Worm (Caenorhabditis elegans) whole organism, young adult: ENCODE measurements around the gene Y105C5B.15.

ENCODE experiments used
- B0336.3 ChIP-seq: fragments of 200-800 bp; sonication (Bioruptor generic); IDR thresholded peaks from 2 replicates; pipeline ENCODE4 v1.3.6; 2022; ENCODE audit warnings: missing genetic modification characterization, missing compliant biosample characterization
- D2030.7 ChIP-seq: fragments of 200-800 bp; sonication (Bioruptor generic); IDR thresholded peaks from 2 replicates; pipeline ENCODE4 v1.3.6; 2022; ENCODE audit warnings: missing genetic modification reagents, missing genetic modification characterization, missing compliant biosample characterization
- F23B12.7 ChIP-seq: sonication (generic microtip); optimal IDR thresholded peaks from 2 replicates; lab custom pipeline; 2017; ENCODE audit warnings: missing genetic modification characterization, mild to moderate bottlenecking, missing compliant biosample characterization, antibody characterized with exemption, moderate library complexity; ENCODE audit not compliant: insufficient read depth
- F55B11.4 ChIP-seq: sonication (generic microtip); optimal IDR thresholded peaks from 2 replicates; lab custom pipeline; 2016; ENCODE audit warnings: missing compliant biosample characterization, missing genetic modification characterization, borderline replicate concordance; ENCODE audit not compliant: insufficient read depth
- F57A8.1 ChIP-seq: fragments of 200-800 bp; sonication (Bioruptor generic); optimal IDR thresholded peaks from 2 replicates; lab custom pipeline; 2018; ENCODE audit warnings: mild to moderate bottlenecking, missing genetic modification characterization, moderate library complexity, missing compliant biosample characterization
- K11D2.4 ChIP-seq: fragments of 200-800 bp; sonication (Bioruptor generic); IDR thresholded peaks from 2 replicates; pipeline ENCODE4 v1.3.6; 2022; ENCODE audit warnings: missing genetic modification reagents, missing genetic modification characterization, missing compliant biosample characterization
- T07F8.4 ChIP-seq: sonication (generic microtip); optimal IDR thresholded peaks from 2 replicates; lab custom pipeline; 2016; ENCODE audit warnings: mild to moderate bottlenecking, missing genetic modification characterization, moderate library complexity, missing compliant biosample characterization
- ZK185.1 ChIP-seq: sonication (generic microtip); optimal IDR thresholded peaks from 2 replicates; lab custom pipeline; 2016; ENCODE audit warnings: mild to moderate bottlenecking, missing genetic modification characterization, missing compliant biosample characterization; ENCODE audit not compliant: poor library complexity, severe bottlenecking
- ama-1 ChIP-seq, 3 experiments: fragments of 150-350 bp in 1 of 3; sonication (generic microtip) in 2 of 3; optimal IDR thresholded peaks; 2 replicates each; lab custom pipeline; 2014 to 2018; ENCODE audit warnings: missing biosample characterization in 2 of 3, missing genetic modification characterization in 2 of 3, missing genetic modification reagents in 2 of 3
- attf-6 ChIP-seq: fragments of 200-800 bp; sonication (Bioruptor generic); IDR thresholded peaks from 2 replicates; pipeline ENCODE4 v1.3.6; 2022; ENCODE audit warnings: missing genetic modification reagents, missing genetic modification characterization, missing compliant biosample characterization
- ccch-3 ChIP-seq: fragments of 200-800 bp; sonication (Bioruptor generic); optimal IDR thresholded peaks from 2 replicates; lab custom pipeline; 2018; ENCODE audit warnings: mild to moderate bottlenecking, missing genetic modification characterization, missing compliant biosample characterization
- cebp-1 ChIP-seq, 2 experiments: fragments of 200-800 bp in 1 of 2; sonication (Bioruptor generic) in 1 of 2; sonication (generic microtip) in 1 of 2; IDR thresholded peaks in 1 of 2; optimal IDR thresholded peaks in 1 of 2; 2 replicates each; pipeline versions ENCODE4 v1.3.6 to Lab custom; 2017 to 2022; ENCODE audit warnings: missing compliant biosample characterization in 2 of 2, missing genetic modification characterization in 2 of 2, mild to moderate bottlenecking in 1 of 2, missing genetic modification reagents in 1 of 2, moderate library complexity in 1 of 2
- chd-7 ChIP-seq: sonication (generic microtip); optimal IDR thresholded peaks from 2 replicates; lab custom pipeline; 2016; ENCODE audit warnings: mild to moderate bottlenecking, missing genetic modification characterization, moderate library complexity, missing compliant biosample characterization
- dox-1 ChIP-seq: fragments of 200-800 bp; sonication (Bioruptor generic); IDR thresholded peaks from 2 replicates; pipeline ENCODE4 v1.3.6; 2022; ENCODE audit warnings: missing genetic modification reagents, missing genetic modification characterization, missing compliant biosample characterization
- egl-44 ChIP-seq: fragments of 200-800 bp; sonication (Bioruptor generic); IDR thresholded peaks from 2 replicates; pipeline ENCODE4 v1.3.6; 2022; ENCODE audit warnings: missing genetic modification reagents, missing genetic modification characterization, missing compliant biosample characterization
- egrh-3 ChIP-seq: fragments of 200-800 bp; sonication (Bioruptor generic); IDR thresholded peaks from 2 replicates; pipeline ENCODE4 v1.3.6; 2022; ENCODE audit warnings: missing genetic modification reagents, missing genetic modification characterization, missing compliant biosample characterization
- ekl-4 ChIP-seq: fragments of 200-800 bp; sonication (Bioruptor generic); IDR thresholded peaks from 2 replicates; pipeline ENCODE4 v1.3.6; 2022; ENCODE audit warnings: missing genetic modification reagents, missing genetic modification characterization, missing compliant biosample characterization
- him-1 ChIP-seq: sonication (generic microtip); optimal IDR thresholded peaks from 2 replicates; lab custom pipeline; 2016; ENCODE audit warnings: missing genotype, missing genetic modification reagents, missing genetic modification characterization, missing compliant biosample characterization
- hmg-1.2 ChIP-seq: fragments of 200-800 bp; sonication (Bioruptor generic); IDR thresholded peaks from 2 replicates; pipeline ENCODE4 v1.3.6; 2022; ENCODE audit warnings: missing genetic modification reagents, missing genetic modification characterization, missing compliant biosample characterization
- hmg-20 ChIP-seq: fragments of 200-800 bp; sonication (Bioruptor generic); IDR thresholded peaks from 2 replicates; pipeline ENCODE4 v1.3.6; 2022; ENCODE audit warnings: missing genetic modification reagents, missing genetic modification characterization, missing compliant biosample characterization
- hrde-1 ChIP-seq: sonication (generic microtip); optimal IDR thresholded peaks from 2 replicates; lab custom pipeline; 2016; ENCODE audit warnings: missing genetic modification characterization, mild to moderate bottlenecking, missing compliant biosample characterization, moderate library complexity, missing genotype, missing genetic modification reagents, borderline replicate concordance
- hsf-1 ChIP-seq: fragments of 200-800 bp; sonication (Bioruptor generic); IDR thresholded peaks from 2 replicates; pipeline ENCODE4 v1.3.6; 2022; ENCODE audit warnings: missing genetic modification reagents, missing genetic modification characterization, missing compliant biosample characterization
- let-607 ChIP-seq, 2 experiments: fragments of 200-800 bp in 1 of 2; sonication (Bioruptor generic) in 1 of 2; sonication (generic microtip) in 1 of 2; optimal IDR thresholded peaks; 2 replicates each; lab custom pipeline; 2016 to 2018; ENCODE audit warnings: mild to moderate bottlenecking in 2 of 2, missing compliant biosample characterization in 2 of 2, missing genetic modification characterization in 2 of 2, moderate library complexity in 2 of 2, missing genotype in 1 of 2
- lin-26 ChIP-seq: fragments of 200-800 bp; sonication (Bioruptor generic); IDR thresholded peaks from 2 replicates; pipeline ENCODE4 v1.3.6; 2022; ENCODE audit warnings: missing genetic modification reagents, missing genetic modification characterization, missing compliant biosample characterization
- lin-35 ChIP-seq, 3 experiments: fragments of 150-350 bp in 2 of 3; sonication (generic microtip) in 1 of 3; optimal IDR thresholded peaks; 2 replicates each; lab custom pipeline; 2014 to 2018; ENCODE audit warnings: missing biosample characterization in 3 of 3, missing genetic modification characterization in 3 of 3, missing genetic modification reagents in 3 of 3
- lin-40 ChIP-seq: sonication (generic microtip); optimal IDR thresholded peaks from 2 replicates; lab custom pipeline; 2016; ENCODE audit warnings: missing genetic modification characterization, mild to moderate bottlenecking, missing compliant biosample characterization, missing genotype, missing genetic modification reagents
- lin-54 ChIP-seq: fragments of 200-800 bp; sonication (Bioruptor generic); optimal IDR thresholded peaks from 2 replicates; lab custom pipeline; 2018; ENCODE audit warnings: mild to moderate bottlenecking, missing genetic modification characterization, missing compliant biosample characterization
- madf-10 ChIP-seq: sonication (generic microtip); optimal IDR thresholded peaks from 2 replicates; lab custom pipeline; 2016; ENCODE audit warnings: mild to moderate bottlenecking, missing genetic modification characterization, missing compliant biosample characterization
- madf-6 ChIP-seq: fragments of 200-800 bp; sonication (Bioruptor generic); IDR thresholded peaks from 2 replicates; pipeline ENCODE4 v1.3.6; 2022; ENCODE audit warnings: missing genetic modification reagents, missing genetic modification characterization, missing compliant biosample characterization
- mcd-1 ChIP-seq: fragments of 200-800 bp; sonication (Bioruptor generic); IDR thresholded peaks from 2 replicates; pipeline ENCODE4 v1.3.6; 2022; ENCODE audit warnings: missing genetic modification reagents, missing genetic modification characterization, missing compliant biosample characterization
- mes-4 ChIP-seq: sonication (generic microtip); optimal IDR thresholded peaks from 2 replicates; lab custom pipeline; 2016; ENCODE audit warnings: missing genotype, missing genetic modification characterization, missing compliant biosample characterization
- nhr-27 ChIP-seq: fragments of 200-800 bp; sonication (Bioruptor generic); optimal IDR thresholded peaks from 2 replicates; lab custom pipeline; 2018; ENCODE audit warnings: mild to moderate bottlenecking, missing genetic modification characterization, moderate library complexity, missing compliant biosample characterization
- rcor-1 ChIP-seq: fragments of 200-800 bp; sonication (Bioruptor generic); IDR thresholded peaks from 2 replicates; pipeline ENCODE4 v1.3.6; 2022; ENCODE audit warnings: missing genetic modification reagents, missing genetic modification characterization, missing compliant biosample characterization
- rec-8 ChIP-seq, 2 experiments: sonication (generic microtip); optimal IDR thresholded peaks; 2 replicates each; lab custom pipeline; 2016; ENCODE audit warnings: mild to moderate bottlenecking in 2 of 2, missing genetic modification characterization in 2 of 2, missing genetic modification reagents in 2 of 2, missing genotype in 2 of 2, missing biosample characterization in 1 of 2, missing compliant biosample characterization in 1 of 2, moderate library complexity in 1 of 2
- sea-2 ChIP-seq: fragments of 200-800 bp; sonication (Bioruptor generic); IDR thresholded peaks from 2 replicates; pipeline ENCODE4 v1.3.6; 2022; ENCODE audit warnings: missing genetic modification characterization, missing compliant biosample characterization
- snpc-3.4 ChIP-seq: sonication (generic microtip); optimal IDR thresholded peaks from 2 replicates; lab custom pipeline; 2017; ENCODE audit warnings: missing genetic modification characterization, mild to moderate bottlenecking, missing compliant biosample characterization, antibody characterized with exemption, moderate library complexity, missing genotype, missing genetic modification reagents
- somi-1 ChIP-seq: fragments of 200-800 bp; sonication (Bioruptor generic); optimal IDR thresholded peaks from 2 replicates; lab custom pipeline; 2018; ENCODE audit warnings: mild to moderate bottlenecking, missing genetic modification characterization, missing compliant biosample characterization
- tbp1 ChIP-seq: fragments of 200-800 bp; sonication (Bioruptor generic); optimal IDR thresholded peaks from 2 replicates; lab custom pipeline; 2018; ENCODE audit warnings: mild to moderate bottlenecking, missing genetic modification characterization, missing compliant biosample characterization
- tbx-9 ChIP-seq: sonication (generic microtip); optimal IDR thresholded peaks from 2 replicates; lab custom pipeline; 2016; ENCODE audit warnings: borderline replicate concordance, missing genetic modification characterization, inconsistent platforms, missing compliant biosample characterization
- tlf-1 ChIP-seq: fragments of 200-800 bp; sonication (Bioruptor generic); optimal IDR thresholded peaks from 2 replicates; lab custom pipeline; 2018; ENCODE audit warnings: mild to moderate bottlenecking, missing genetic modification characterization, missing compliant biosample characterization
- unc-62 ChIP-seq: fragments of 150-350 bp; optimal IDR thresholded peaks from 2 replicates; lab custom pipeline; 2014; ENCODE audit warnings: missing biosample characterization, missing genetic modification reagents, missing genetic modification characterization
- zim-3 ChIP-seq: sonication (generic microtip); optimal IDR thresholded peaks from 2 replicates; lab custom pipeline; 2017; ENCODE audit warnings: mild to moderate bottlenecking, missing genetic modification characterization, moderate library complexity, missing compliant biosample characterization
- ztf-18 ChIP-seq: sonication (generic microtip); optimal IDR thresholded peaks from 2 replicates; lab custom pipeline; 2016; ENCODE audit warnings: missing genotype, mild to moderate bottlenecking, missing genetic modification characterization, missing compliant biosample characterization
- ztf-25 ChIP-seq: fragments of 200-800 bp; sonication (Bioruptor generic); IDR thresholded peaks from 2 replicates; pipeline ENCODE4 v1.3.6; 2022; ENCODE audit warnings: missing genetic modification reagents, missing genetic modification characterization, missing compliant biosample characterization

Gene Y105C5B.15

DNA sequence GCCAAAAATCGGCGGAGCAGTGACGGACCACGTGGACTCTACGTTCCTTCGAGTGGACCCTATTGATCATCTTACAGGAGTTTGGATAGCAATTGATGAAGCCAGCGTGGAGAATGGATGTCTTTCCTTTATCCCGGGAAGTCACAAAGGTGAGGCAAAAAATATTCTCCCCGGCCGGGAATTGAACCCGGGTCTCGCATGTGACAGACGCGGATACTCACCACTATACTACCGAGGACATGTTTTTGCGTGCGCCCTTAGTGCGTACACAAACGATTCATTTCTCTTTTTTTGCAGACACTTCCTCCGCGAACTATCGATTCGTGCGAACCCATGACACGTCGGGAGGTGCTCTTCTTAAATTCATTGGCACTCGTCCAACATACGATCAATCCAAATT is 20.6 kb upstream of the Y105C5B.15 start (continued):
- TF ChIP-seq unc-62 (GFP tag; lab: Kevin White, UChicago) (no peak), egl-44 (peak; percentile 39; the same call in 1 of the 2 replicates), K11D2.4 (GFP tag; lab: Robert Waterston, UW) (peak; percentile 40; the same call in 1 of the 2 replicates), ZK185.1 (peak; percentile 82), egrh-3 (GFP tag; lab: Robert Waterston, UW) (no peak)
- TF ChIP-seq, all 124 proteins: peak for 57

DNA sequence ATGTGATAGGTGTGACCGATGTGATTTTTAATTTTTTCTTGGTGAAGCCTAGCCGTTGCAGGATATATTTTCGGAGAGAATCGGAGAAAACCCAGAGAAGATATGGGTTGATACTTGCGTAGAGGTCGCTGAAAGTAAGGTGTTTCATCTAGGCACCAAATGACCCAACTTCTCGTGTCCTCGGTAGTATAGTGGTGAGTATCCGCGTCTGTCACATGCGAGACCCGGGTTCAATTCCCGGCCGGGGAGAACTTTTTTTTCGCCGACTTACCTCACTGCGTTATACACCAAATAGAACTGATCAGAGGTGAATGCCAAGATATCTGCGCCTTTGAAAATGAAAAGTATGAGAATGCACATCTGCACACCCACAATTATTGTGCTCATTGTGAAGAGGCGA is 19.9 kb upstream of the Y105C5B.15 start:
- TF ChIP-seq hmg-20 (no peak), mcd-1 (GFP tag; lab: Robert Waterston, UW) (peak; percentile 50), dox-1 (peak; percentile 74), nhr-27 (tag; lab: Kevin White, UChicago) (no peak), mes-4 (tag; lab: Kevin White, UChicago) (peak; percentile 69), rcor-1 (GFP tag; lab: Robert Waterston, UW) (no peak), ekl-4 (GFP tag; lab: Robert Waterston, UW) (0 out of 2 replicates have a peak, but pooled peaks have one; percentile 46), hsf-1 (GFP tag; lab: Robert Waterston, UW) (peak; percentile 76), F57A8.1 (no peak), snpc-3.4 (tag; lab: Kevin White, UChicago) (no peak), tlf-1 (GFP tag; lab: Kevin White, UChicago) (peak; percentile 2), D2030.7 (GFP tag; lab: Robert Waterston, UW) (peak; percentile 50), T07F8.4 (tag; lab: Kevin White, UChicago) (peak; percentile 62), sea-2 (GFP tag; lab: Robert Waterston, UW) (no peak), rec-8 (tag; optimal IDR thresholded peaks at IDR 0.05; lab: Kevin White, UChicago) (peak; percentile 16 to 44), tbx-9 (tag; lab: Kevin White, UChicago) (no peak), him-1 (peak; percentile 7), ztf-25 (GFP tag; lab: Robert Waterston, UW) (0 out of 2 replicates have a peak, but pooled peaks have one; percentile 60), tbp1 (GFP tag; lab: Kevin White, UChicago) (peak; percentile 96), lin-35 (GFP tag; optimal IDR thresholded peaks at IDR 0.05; lab: Kevin White, UChicago) (peak in 1 of 3 experiments; percentile 35), cebp-1 (GFP tag; IDR thresholded peaks at IDR 0.05; lab: Robert Waterston, UW) (no peak), cebp-1 (tag; optimal IDR thresholded peaks at IDR 0.05; lab: Kevin White, UChicago) (peak; percentile 52), B0336.3 (GFP tag; lab: Robert Waterston, UW) (no peak), lin-40 (peak; percentile 24), attf-6 (peak; percentile 97), let-607 (tag; optimal IDR thresholded peaks at IDR 0.05; lab: Kevin White, UChicago) (peak; percentile 18 to 27), hrde-1 (tag; lab: Kevin White, UChicago) (no peak), chd-7 (tag; lab: Kevin White, UChicago) (peak; percentile 74), somi-1 (GFP tag; lab: Kevin White, UChicago) (peak; percentile 53), lin-26 (GFP tag; lab: Robert Waterston, UW) (peak; percentile 93), F55B11.4 (tag; lab: Kevin White, UChicago) (no peak), madf-10 (tag; lab: Kevin White, UChicago) (peak; percentile 48), hmg-1.2 (GFP tag; lab: Robert Waterston, UW) (peak; percentile 73), ZK185.1 (peak; percentile 76), ztf-18 (tag; lab: Kevin White, UChicago) (peak; percentile 82), zim-3 (peak; percentile 84), lin-54 (GFP tag; lab: Kevin White, UChicago) (peak; percentile 37), ccch-3 (GFP tag; lab: Kevin White, UChicago) (peak; percentile 34), F23B12.7 (peak; percentile 2), madf-6 (GFP tag; lab: Robert Waterston, UW) (peak; percentile 43), ama-1 (optimal IDR thresholded peaks at IDR 0.05; lab: Kevin White, UChicago) (no peak), ama-1 (GFP tag; optimal IDR thresholded peaks at IDR 0.05; lab: Kevin White, UChicago) (peak in 1 of 2 experiments; percentile 80)
